Worm (Caenorhabditis elegans): ENCODE data around the gene C10E2.1.

C10E2.1 gene

ce11 chrX:16813148-16813547 is 50.5 kb downstream of the C10E2.1 start:
- TF ChIP-seq nhr-90 (tag; optimal IDR thresholded peaks at IDR 0.05) (peak; percentile 5), F52B5.7 (tag; optimal IDR thresholded peaks at IDR 0.05) (no peak), dox-1 (GFP tag; IDR thresholded peaks at IDR 0.05) (peak; percentile 37; the same call in 1 of the 2 replicates), nhr-80 (tag; optimal IDR thresholded peaks at IDR 0.05) (peak; percentile 67), let-607 (tag; optimal IDR thresholded peaks at IDR 0.05) (peak in 1 of 2 experiments; percentile 26), cebp-1 (GFP tag; IDR thresholded peaks at IDR 0.05) (no peak), cebp-1 (tag; optimal IDR thresholded peaks at IDR 0.05) (peak; percentile 10), dpl-1 (GFP tag; optimal IDR thresholded peaks at IDR 0.05) (no peak), ets-4 (GFP tag; optimal IDR thresholded peaks at IDR 0.05) (peak; percentile 32)

ce11 chrX:16813606-16814330 is 51.1 kb downstream of the C10E2.1 start, which contains the start of gene cas-1:
cas-1 (minus strand) TSS chrX:16813656.
- TF ChIP-seq ZK185.1 (tag; optimal IDR thresholded peaks at IDR 0.05; ENCODE audit: poor library complexity, severe bottlenecking): no peak
- peak; percentile 7 for TF ChIP-seq K12H6.12 (tag; optimal IDR thresholded peaks at IDR 0.05)
- TF ChIP-seq mcd-1 (GFP tag; IDR thresholded peaks at IDR 0.05): peak; percentile 84
- TF ChIP-seq cebp-1 (GFP tag; IDR thresholded peaks at IDR 0.05): peak; percentile 84
- TF ChIP-seq cebp-1 (tag; optimal IDR thresholded peaks at IDR 0.05): peak; percentile 95
- peak; percentile 31; the same call in 1 of the 2 replicates for TF ChIP-seq hmg-1.2 (GFP tag; IDR thresholded peaks at IDR 0.05)
- no peak for TF ChIP-seq mxl-1 (tag; optimal IDR thresholded peaks at IDR 0.05)
- no peak for TF ChIP-seq athp-1 (tag; optimal IDR thresholded peaks at IDR 0.05)

ce11 chrX:16814913-16815312 is 52.3 kb downstream of the C10E2.1 start:
- no peak for TF ChIP-seq Y53F4B.3 (GFP tag; IDR thresholded peaks at IDR 0.05)
- no peak for TF ChIP-seq lin-26 (GFP tag; IDR thresholded peaks at IDR 0.05)
- peak; percentile 30 for TF ChIP-seq nhr-80 (tag; optimal IDR thresholded peaks at IDR 0.05)
- no peak for TF ChIP-seq ztf-26 (tag; optimal IDR thresholded peaks at IDR 0.05)
- no peak for TF ChIP-seq cebp-1 (GFP tag; IDR thresholded peaks at IDR 0.05)
- no peak for TF ChIP-seq cebp-1 (tag; optimal IDR thresholded peaks at IDR 0.05)
- TF ChIP-seq athp-1 (tag; optimal IDR thresholded peaks at IDR 0.05): no peak
- TF ChIP-seq F33H1.4 (GFP tag; IDR thresholded peaks at IDR 0.05): no peak

- TF ChIP-seq lin-26 (GFP tag; IDR thresholded peaks at IDR 0.05): no peak
- TF ChIP-seq ceh-91 (GFP tag; IDR thresholded peaks at IDR 0.05): no peak
- no peak for TF ChIP-seq madf-8 (GFP tag; conservative IDR thresholded peaks at IDR 0.05)
- no peak for TF ChIP-seq hlh-26 (GFP tag; conservative IDR thresholded peaks at IDR 0.05)
- TF ChIP-seq Y56A3A.18 (GFP tag; IDR thresholded peaks at IDR 0.05): no peak
- TF ChIP-seq B0261.1 (tag; optimal IDR thresholded peaks at IDR 0.05): no peak
- TF ChIP-seq zim-3 (tag; optimal IDR thresholded peaks at IDR 0.05): no peak
- no peak for TF ChIP-seq mxl-1 (tag; optimal IDR thresholded peaks at IDR 0.05)
- TF ChIP-seq him-1 (tag; optimal IDR thresholded peaks at IDR 0.05): no peak
- no peak for TF ChIP-seq snpc-1.1 (tag; optimal IDR thresholded peaks at IDR 0.05; ENCODE audit: insufficient read depth)
- TF ChIP-seq attf-3 (GFP tag; conservative IDR thresholded peaks at IDR 0.05): no peak
- no peak for TF ChIP-seq unc-62 (GFP tag; optimal IDR thresholded peaks at IDR 0.05)
- no peak for TF ChIP-seq F37B4.10 (GFP tag; IDR thresholded peaks at IDR 0.05)
- TF ChIP-seq B0019.2 (GFP tag; conservative IDR thresholded peaks at IDR 0.05): no peak
- no peak for TF ChIP-seq bed-1 (GFP tag; IDR thresholded peaks at IDR 0.05)
- TF ChIP-seq dpff-1 (tag; optimal IDR thresholded peaks at IDR 0.05): no peak
- TF ChIP-seq atf-7 (tag; optimal IDR thresholded peaks at IDR 0.05): no peak
- TF ChIP-seq snpc-1.3 (tag; optimal IDR thresholded peaks at IDR 0.05; ENCODE audit: insufficient read depth): no peak
These were observed 52.9 kb downstream of the C10E2.1 start for ce11 chrX:16815508-16815907.
